Fruit fly (Drosophila melanogaster) whole organism, prepupa: ENCODE results near the gene Ndc1.

Experiments
- CG11902 ChIP-seq: fragments of 200-800 bp; sonication (Bioruptor generic); optimal IDR thresholded peaks from 3 replicates; lab custom pipeline; 2016; ENCODE audit warnings: missing biosample characterization, missing genetic modification characterization
- CG16779 ChIP-seq: fragments of 200-800 bp; sonication (Bioruptor generic); optimal IDR thresholded peaks from 3 replicates; lab custom pipeline; 2017; ENCODE audit warnings: missing biosample characterization, mild to moderate bottlenecking, missing genetic modification characterization
- CG6854 ChIP-seq: fragments of 200-800 bp; sonication (Bioruptor generic); optimal IDR thresholded peaks from 2 replicates; lab custom pipeline; 2017; ENCODE audit warnings: missing biosample characterization, mild to moderate bottlenecking, missing genetic modification characterization
- CG8632 ChIP-seq: fragments of 200-800 bp; sonication (Bioruptor generic); optimal IDR thresholded peaks from 3 replicates; lab custom pipeline; 2016; ENCODE audit warnings: missing biosample characterization, missing genetic modification characterization
- Hr39 ChIP-seq: fragments of 200-800 bp; sonication (Bioruptor generic); optimal IDR thresholded peaks from 2 replicates; lab custom pipeline; 2016; ENCODE audit warnings: missing biosample characterization, missing genetic modification characterization
- Hr4 ChIP-seq: fragments of 200-800 bp; sonication (Bioruptor generic); optimal IDR thresholded peaks from 3 replicates; lab custom pipeline; 2016; ENCODE audit warnings: missing biosample characterization, missing genetic modification characterization
- Lpt ChIP-seq: fragments of 200-800 bp; sonication (Bioruptor generic); optimal IDR thresholded peaks from 3 replicates; lab custom pipeline; 2016; ENCODE audit warnings: missing biosample characterization, missing genetic modification characterization
- OdsH ChIP-seq: fragments of 200-800 bp; sonication (Bioruptor generic); optimal IDR thresholded peaks from 3 replicates; lab custom pipeline; 2016; ENCODE audit warnings: missing biosample characterization, missing genetic modification characterization
- achi ChIP-seq: fragments of 200-800 bp; sonication (Bioruptor generic); optimal IDR thresholded peaks from 3 replicates; lab custom pipeline; 2016; ENCODE audit warnings: missing biosample characterization, missing genetic modification characterization
- acj6 ChIP-seq: fragments of 200-800 bp; sonication (Bioruptor generic); optimal IDR thresholded peaks from 3 replicates; lab custom pipeline; 2016; ENCODE audit warnings: missing biosample characterization, missing genetic modification characterization
- eg ChIP-seq: fragments of 200-800 bp; sonication (Bioruptor generic); IDR thresholded peaks from 3 replicates; pipeline ENCODE4 v1.3.6; 2022; ENCODE audit warnings: missing biosample characterization, missing genetic modification characterization
- ss ChIP-seq, 2 experiments: fragments of 200-800 bp; sonication (Bioruptor generic); optimal IDR thresholded peaks; 2 replicates in 1 of 2; 3 replicates in 1 of 2; lab custom pipeline; 2017 to 2018; ENCODE audit warnings: mild to moderate bottlenecking in 2 of 2, missing biosample characterization in 2 of 2, missing genetic modification characterization in 2 of 2, moderate library complexity in 1 of 2

DNA sequence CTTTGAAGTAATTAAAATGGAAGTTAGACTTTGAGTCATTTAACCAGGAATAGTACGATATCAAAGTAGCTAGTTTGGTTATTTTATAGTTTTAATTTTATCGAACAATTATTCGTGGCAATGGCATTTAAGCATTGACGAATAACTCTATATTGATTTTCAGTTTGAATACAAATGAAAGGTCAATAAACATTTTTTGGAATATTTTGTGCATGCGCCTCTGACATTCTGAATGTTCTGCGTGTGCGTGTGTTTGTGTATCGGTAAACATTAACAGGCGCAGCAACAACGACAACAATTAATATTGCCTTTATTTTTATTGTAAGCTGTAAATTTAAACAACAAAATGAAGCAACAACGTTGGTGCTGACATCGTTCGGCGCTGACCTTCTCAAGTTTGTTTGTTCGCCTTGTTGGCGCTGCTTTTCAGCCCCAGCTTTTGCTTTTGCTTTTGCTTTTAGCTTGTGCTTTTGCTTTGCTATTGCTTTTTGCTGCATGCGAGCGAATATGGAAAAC, 14.8 kb upstream of the Ndc1 start:
- TF ChIP-seq CG6854 (peak; percentile 26), OdsH (peak; percentile 77), CG8632 (GFP tag; lab: Kevin White, UChicago) (peak; percentile 86), Hr4 (GFP tag; lab: Kevin White, UChicago) (no peak), Hr39 (GFP tag; lab: Kevin White, UChicago) (peak; percentile 82), CG16779 (tag; lab: Kevin White, UChicago) (peak; percentile 19), achi (GFP tag; lab: Kevin White, UChicago) (peak; percentile 76), CG11902 (GFP tag; lab: Kevin White, UChicago) (peak; percentile 77), acj6 (peak; percentile 82), Lpt (GFP tag; lab: Kevin White, UChicago) (no peak), eg (GFP tag; lab: Robert Waterston, UW) (no peak), ss (GFP tag; optimal IDR thresholded peaks at IDR 0.05; lab: Kevin White, UChicago) (peak in 1 of 2 experiments; percentile 88)
